1 fruit fly cellular context compared by ENCODE assay signal in the genomic region with DNA sequence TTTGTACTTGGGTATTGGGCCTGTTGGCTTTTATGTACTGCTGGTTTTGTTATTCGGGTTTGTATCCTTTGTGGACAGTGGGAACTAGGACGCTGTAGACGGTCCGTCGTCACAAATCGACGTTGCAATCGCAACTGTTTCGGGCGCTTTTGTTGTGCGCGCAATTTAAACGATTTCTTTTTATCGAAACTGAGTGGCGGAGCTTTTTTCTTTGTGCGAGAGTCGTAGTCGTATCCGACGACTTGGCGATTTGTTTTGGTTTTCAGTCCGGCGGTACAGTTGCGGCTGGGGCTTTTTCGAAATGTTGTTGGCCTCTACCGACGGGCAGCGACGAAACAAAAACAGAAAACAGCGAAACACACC.
A peak's percentile ranks its signal among the peaks of the same experiment; 100 is the strongest.
TF ChIP-seq lines count a peak whose summit lies in the region.

No protein-coding gene starts in this region.

TF ChIP-seq in whole organism, embryonic, 481 proteins besides CTCF, POLR2A, EP300 and RAD21 (continued from another document):
- TF ChIP-seq B-H2 (GFP tag; optimal IDR thresholded peaks at IDR 0.05; lab: Kevin White, UChicago) (no peak), CG13287 (GFP tag; IDR thresholded peaks at IDR 0.05; lab: Robert Waterston, UW; ENCODE audit: partially characterized antibody) (peak; percentile 32; the same call in 1 of the 2 replicates), unc-4 (GFP tag; IDR thresholded peaks at IDR 0.05; lab: Robert Waterston, UW; ENCODE audit: partially characterized antibody) (0 out of 2 replicates have a peak, but pooled peaks have one; percentile 24), chinmo (GFP tag; IDR thresholded peaks at IDR 0.05; lab: Robert Waterston, UW; ENCODE audit: partially characterized antibody) (peak; percentile 93; the same call in 3 of the 4 replicates), Ravus (GFP tag; IDR thresholded peaks at IDR 0.05; lab: Robert Waterston, UW) (no peak), otp (GFP tag; IDR thresholded peaks at IDR 0.05; lab: Robert Waterston, UW) (0 out of 3 replicates have a peak, but pooled peaks have one; percentile 4), abd-A (tag; optimal IDR thresholded peaks at IDR 0.05; lab: Kevin White, UChicago) (peak; percentile 13), fu2 (GFP tag; optimal IDR thresholded peaks at IDR 0.05; lab: Kevin White, UChicago) (no peak), bbx (GFP tag; IDR thresholded peaks at IDR 0.05; lab: Robert Waterston, UW; ENCODE audit: partially characterized antibody) (peak; percentile 27; the same call in 1 of the 2 replicates), CG34224 (GFP tag; IDR thresholded peaks at IDR 0.05; lab: Robert Waterston, UW; ENCODE audit: partially characterized antibody) (0 out of 3 replicates have a peak, but pooled peaks have one; percentile 26), Scr (GFP tag; IDR thresholded peaks at IDR 0.05; lab: Robert Waterston, UW; ENCODE audit: partially characterized antibody) (0 out of 2 replicates have a peak, but pooled peaks have one; percentile 9), CG16779 (GFP tag; IDR thresholded peaks at IDR 0.05; lab: Robert Waterston, UW) (0 out of 2 replicates have a peak, but pooled peaks have one; percentile 57), ci (GFP tag; IDR thresholded peaks at IDR 0.05; lab: Robert Waterston, UW) (peak; percentile 15; the same call in 1 of the 3 replicates), amos (GFP tag; IDR thresholded peaks at IDR 0.05; lab: Robert Waterston, UW; ENCODE audit: partially characterized antibody) (peak; percentile 42; the same call in 1 of the 2 replicates), CG13894 (tag; optimal IDR thresholded peaks at IDR 0.05; lab: Kevin White, UChicago) (peak; percentile 32), chif (GFP tag; optimal IDR thresholded peaks at IDR 0.05; lab: Kevin White, UChicago) (no peak), CG34376 (GFP tag; optimal IDR thresholded peaks at IDR 0.05; lab: Kevin White, UChicago) (peak; percentile 32), Bgb (GFP tag; IDR thresholded peaks at IDR 0.05; lab: Robert Waterston, UW; ENCODE audit: partially characterized antibody) (peak; percentile 22; the same call in 1 of the 2 replicates), E2f2 (GFP tag; IDR thresholded peaks at IDR 0.05; lab: Robert Waterston, UW) (peak; percentile 56), seq (GFP tag; IDR thresholded peaks at IDR 0.05; lab: Robert Waterston, UW) (peak; percentile 13; the same call in 1 of the 2 replicates), CkIIα-i1 (GFP tag; IDR thresholded peaks at IDR 0.05; lab: Robert Waterston, UW) (no peak), z (GFP tag; IDR thresholded peaks at IDR 0.05; lab: Robert Waterston, UW) (0 out of 3 replicates have a peak, but pooled peaks have one; percentile 25), CG31224 (GFP tag; IDR thresholded peaks at IDR 0.05; lab: Robert Waterston, UW) (no peak), usp (GFP tag; optimal IDR thresholded peaks at IDR 0.05; lab: Kevin White, UChicago) (no peak), Dp (GFP tag; optimal IDR thresholded peaks at IDR 0.05; lab: Kevin White, UChicago) (peak; percentile 21), sd (tag; optimal IDR thresholded peaks at IDR 0.05; lab: Kevin White, UChicago) (peak; percentile 12), CG7372 (GFP tag; IDR thresholded peaks at IDR 0.05; lab: Robert Waterston, UW) (peak; percentile 28; the same call in 1 of the 2 replicates), CG17361 (GFP tag; IDR thresholded peaks at IDR 0.05; lab: Robert Waterston, UW) (no peak), CG8290 (GFP tag; optimal IDR thresholded peaks at IDR 0.05; lab: Kevin White, UChicago) (no peak), CG8290 (tag; optimal IDR thresholded peaks at IDR 0.05; lab: Kevin White, UChicago) (peak in 1 of 2 experiments; percentile 11), Chrac-16 (GFP tag; optimal IDR thresholded peaks at IDR 0.05; lab: Kevin White, UChicago) (no peak)
